Worm (Caenorhabditis elegans): ENCODE data around the gene lro-1.
A peak's percentile ranks its signal among the peaks of the same experiment; 100 is the strongest.

Gene lro-1

ce11 chrX:6252752-6253151, 19.1 kb upstream of the lro-1 start:
- no peak for TF ChIP-seq ama-1 (optimal IDR thresholded peaks at IDR 0.05)
- peak; percentile 31 for TF ChIP-seq Y55F3AM.14 (GFP tag; optimal IDR thresholded peaks at IDR 0.05)
- peak; percentile 23 for TF ChIP-seq nhr-25 (tag; optimal IDR thresholded peaks at IDR 0.05)
- TF ChIP-seq gmeb-1 (tag; optimal IDR thresholded peaks at IDR 0.05) = peak; percentile 9
- no peak for TF ChIP-seq lin-39 (tag; optimal IDR thresholded peaks at IDR 0.05)
- no peak for TF ChIP-seq sma-9 (GFP tag; optimal IDR thresholded peaks at IDR 0.05)
- TF ChIP-seq sma-9 (tag; optimal IDR thresholded peaks at IDR 0.05) = no peak

ce11 chrX:6253160-6253559, 18.7 kb upstream of the lro-1 start:
- peak; percentile 7 for TF ChIP-seq gmeb-1 (tag; optimal IDR thresholded peaks at IDR 0.05)
- no peak for TF ChIP-seq unc-62 (GFP tag; optimal IDR thresholded peaks at IDR 0.05)
- TF ChIP-seq nhr-129 (tag; optimal IDR thresholded peaks at IDR 0.05) = peak; percentile 17

DNA sequence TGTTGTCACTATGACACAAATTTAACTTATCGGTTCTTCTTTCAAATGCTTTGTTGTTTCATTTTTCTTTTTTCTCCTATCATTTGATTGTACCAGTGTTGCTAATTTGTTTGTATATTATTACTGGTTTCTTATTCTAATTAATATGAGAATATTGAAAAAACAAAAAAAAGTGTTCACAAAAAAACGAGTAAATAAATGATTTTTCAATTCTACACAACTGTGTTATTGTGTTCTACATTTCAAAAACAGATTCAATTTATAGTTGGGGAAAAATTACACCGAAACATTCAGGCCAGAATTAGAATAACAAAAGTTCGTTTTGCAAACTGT, 18.4 kb upstream of the lro-1 start:
- TF ChIP-seq ztf-1 (GFP tag; conservative IDR thresholded peaks at IDR 0.05) (no peak), gmeb-1 (tag; optimal IDR thresholded peaks at IDR 0.05) (no peak), nhr-77 (tag; optimal IDR thresholded peaks at IDR 0.05) (peak; percentile 3), sma-9 (GFP tag; optimal IDR thresholded peaks at IDR 0.05) (no peak), sma-9 (tag; optimal IDR thresholded peaks at IDR 0.05) (no peak), unc-55 (GFP tag; optimal IDR thresholded peaks at IDR 0.05) (peak; percentile 9), sem-4 (tag; optimal IDR thresholded peaks at IDR 0.05) (no peak), nhr-25 (tag; optimal IDR thresholded peaks at IDR 0.05) (no peak), R02D3.7 (tag; optimal IDR thresholded peaks at IDR 0.05) (peak; percentile 14), nhr-237 (tag; optimal IDR thresholded peaks at IDR 0.05) (no peak), nhr-21 (tag; optimal IDR thresholded peaks at IDR 0.05) (no peak), alr-1 (tag; optimal IDR thresholded peaks at IDR 0.05) (no peak), unc-62 (GFP tag; optimal IDR thresholded peaks at IDR 0.05) (no peak), lin-13 (GFP tag; optimal IDR thresholded peaks at IDR 0.05) (no peak), F13H6.1 (tag; optimal IDR thresholded peaks at IDR 0.05) (no peak), ztf-4 (tag; optimal IDR thresholded peaks at IDR 0.05) (no peak), unc-39 (tag; optimal IDR thresholded peaks at IDR 0.05) (no peak), mbf-1 (tag; optimal IDR thresholded peaks at IDR 0.05) (no peak), egl-27 (tag; optimal IDR thresholded peaks at IDR 0.05) (peak; percentile 3), elt-1 (tag; optimal IDR thresholded peaks at IDR 0.05) (no peak), ZK546.5 (tag; optimal IDR thresholded peaks at IDR 0.05) (no peak), dmd-4 (tag; optimal IDR thresholded peaks at IDR 0.05) (no peak), C34F6.9 (tag; optimal IDR thresholded peaks at IDR 0.05) (peak; percentile 21)

DNA sequence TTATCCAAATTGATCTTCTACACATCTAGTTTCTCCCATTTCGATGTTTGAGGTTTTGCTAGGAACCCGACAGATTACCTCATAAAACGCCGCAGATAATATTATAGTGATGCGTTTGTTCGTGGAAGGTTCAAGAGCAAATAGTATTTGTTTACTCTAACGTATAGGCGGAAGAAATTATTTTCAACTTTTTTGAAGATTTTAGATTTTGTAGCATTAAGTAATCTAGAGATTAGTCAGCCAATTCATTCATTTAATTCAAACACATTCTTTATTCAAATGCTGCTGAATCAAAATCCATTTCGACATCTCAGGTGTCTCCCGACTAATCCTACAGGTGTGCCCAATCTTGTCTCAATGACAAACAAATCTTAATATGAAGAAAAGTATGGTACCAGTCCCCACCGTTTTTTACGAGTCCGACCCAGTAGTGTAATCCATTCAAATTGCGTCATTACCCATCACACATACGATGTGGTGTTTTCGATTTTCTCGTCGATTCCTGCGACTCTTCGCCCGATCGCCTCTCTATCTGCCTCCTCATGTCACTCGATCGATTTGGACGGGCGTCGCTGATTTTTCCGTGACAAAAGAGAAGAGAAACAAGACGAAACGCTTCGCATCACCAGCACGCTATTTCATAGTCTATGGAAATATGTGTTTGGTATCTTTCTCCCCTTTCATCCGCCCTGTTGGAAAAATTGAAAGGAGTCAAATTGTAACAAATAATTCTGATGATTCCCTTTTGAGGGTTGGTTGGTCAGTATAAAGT, 17.8 kb upstream of the lro-1 start:
- TF ChIP-seq elt-1 (tag; optimal IDR thresholded peaks at IDR 0.05) = no peak
- no peak for TF ChIP-seq dmd-4 (tag; optimal IDR thresholded peaks at IDR 0.05)
- TF ChIP-seq skn-1 (tag; optimal IDR thresholded peaks at IDR 0.05) = no peak
- TF ChIP-seq lin-39 (tag; optimal IDR thresholded peaks at IDR 0.05) = no peak
- no peak for TF ChIP-seq ztf-1 (GFP tag; conservative IDR thresholded peaks at IDR 0.05)
- peak; percentile 58 for TF ChIP-seq lin-13 (GFP tag; optimal IDR thresholded peaks at IDR 0.05)
- TF ChIP-seq snpc-4 (tag; optimal IDR thresholded peaks at IDR 0.05) = no peak
- no peak for TF ChIP-seq unc-62 (GFP tag; optimal IDR thresholded peaks at IDR 0.05)
- no peak for TF ChIP-seq nhr-237 (tag; optimal IDR thresholded peaks at IDR 0.05)
- TF ChIP-seq sma-3 (GFP tag; optimal IDR thresholded peaks at IDR 0.05) = peak; percentile 15
- no peak for TF ChIP-seq ZK546.5 (tag; optimal IDR thresholded peaks at IDR 0.05)
- peak; percentile 52 for TF ChIP-seq nhr-21 (tag; optimal IDR thresholded peaks at IDR 0.05)
- TF ChIP-seq R02D3.7 (tag; optimal IDR thresholded peaks at IDR 0.05) = no peak
- peak; percentile 68 for TF ChIP-seq nhr-25 (tag; optimal IDR thresholded peaks at IDR 0.05)
- TF ChIP-seq mdl-1 (tag; optimal IDR thresholded peaks at IDR 0.05) = peak in 1 of 2 experiments; percentile 33
- TF ChIP-seq ztf-4 (tag; optimal IDR thresholded peaks at IDR 0.05) = peak; percentile 88
- TF ChIP-seq nhr-23 (tag; optimal IDR thresholded peaks at IDR 0.05) = no peak
- no peak for TF ChIP-seq ztf-11 (tag; optimal IDR thresholded peaks at IDR 0.05)
- TF ChIP-seq aly-2 (tag; optimal IDR thresholded peaks at IDR 0.05) = no peak
- peak; percentile 98 for TF ChIP-seq nhr-129 (tag; optimal IDR thresholded peaks at IDR 0.05)
- no peak for TF ChIP-seq alr-1 (tag; optimal IDR thresholded peaks at IDR 0.05)
- TF ChIP-seq gmeb-1 (tag; optimal IDR thresholded peaks at IDR 0.05) = no peak
- TF ChIP-seq lin-11 (tag; optimal IDR thresholded peaks at IDR 0.05) = no peak
- TF ChIP-seq ceh-82 (tag; optimal IDR thresholded peaks at IDR 0.05) = no peak
- TF ChIP-seq nhr-11 (tag; optimal IDR thresholded peaks at IDR 0.05) = peak; percentile 30
- peak; percentile 64 for TF ChIP-seq F13H6.1 (tag; optimal IDR thresholded peaks at IDR 0.05)
- no peak for TF ChIP-seq mab-5 (tag; optimal IDR thresholded peaks at IDR 0.05)
- TF ChIP-seq nhr-10 (tag; optimal IDR thresholded peaks at IDR 0.05) = peak; percentile 33
- peak; percentile 58 for TF ChIP-seq Y55F3AM.14 (GFP tag; optimal IDR thresholded peaks at IDR 0.05)
- no peak for TF ChIP-seq elt-3 (tag; optimal IDR thresholded peaks at IDR 0.05)
- no peak for TF ChIP-seq egl-27 (tag; optimal IDR thresholded peaks at IDR 0.05)
- peak in 1 of 2 experiments; percentile 61 for TF ChIP-seq lsy-2 (tag; optimal IDR thresholded peaks at IDR 0.05)
- peak; percentile 58 for TF ChIP-seq crh-2 (tag; optimal IDR thresholded peaks at IDR 0.05)
- peak; percentile 51 for TF ChIP-seq fos-1 (tag; optimal IDR thresholded peaks at IDR 0.05)
- TF ChIP-seq unc-55 (GFP tag; optimal IDR thresholded peaks at IDR 0.05) = no peak
- TF ChIP-seq blmp-1 (tag; optimal IDR thresholded peaks at IDR 0.05; ENCODE audit: insufficient read depth) = peak; percentile 52
- peak; percentile 91 for TF ChIP-seq ama-1 (optimal IDR thresholded peaks at IDR 0.05)
